Worm (Caenorhabditis elegans) whole organism, mixed stage, embryonic: ENCODE data around the gene B0035.18.

Source experiments
- M03D4.4 ChIP-seq: sonication (generic microtip); optimal IDR thresholded peaks from 2 replicates; lab custom pipeline; 2017; ENCODE audit warnings: mild to moderate bottlenecking, missing genetic modification characterization, missing compliant biosample characterization
- ceh-39 ChIP-seq: fragments of 150-350 bp; optimal IDR thresholded peaks from 2 replicates; lab custom pipeline; 2014; ENCODE audit warnings: missing biosample characterization, missing genetic modification characterization
- ceh-43 ChIP-seq: fragments of 200-800 bp; sonication (Bioruptor generic); optimal IDR thresholded peaks from 2 replicates; lab custom pipeline; 2018; ENCODE audit warnings: mild to moderate bottlenecking, missing genetic modification characterization, moderate library complexity, missing compliant biosample characterization
- cnd-1 ChIP-seq: fragments of 200-800 bp; sonication (Bioruptor generic); optimal IDR thresholded peaks from 2 replicates; lab custom pipeline; 2018; ENCODE audit warnings: mild to moderate bottlenecking, missing genetic modification characterization, missing compliant biosample characterization
- mab-5 ChIP-seq: fragments of 150-350 bp; optimal IDR thresholded peaks from 2 replicates; lab custom pipeline; 2014; ENCODE audit warnings: missing biosample characterization, missing genetic modification characterization
- mep-1 ChIP-seq: fragments of 150-350 bp; optimal IDR thresholded peaks from 2 replicates; lab custom pipeline; 2017; ENCODE audit warnings: missing biosample characterization, missing genetic modification reagents, missing genetic modification characterization, inconsistent platforms
- nhr-12 ChIP-seq: fragments of 150-350 bp; optimal IDR thresholded peaks from 2 replicates; lab custom pipeline; 2014; ENCODE audit warnings: missing biosample characterization, missing genetic modification characterization
- nhr-237 ChIP-seq: fragments of 150-350 bp; optimal IDR thresholded peaks from 2 replicates; lab custom pipeline; 2014; ENCODE audit warnings: missing biosample characterization, missing genetic modification characterization
- nhr-28 ChIP-seq: fragments of 150-350 bp; optimal IDR thresholded peaks from 2 replicates; lab custom pipeline; 2014; ENCODE audit warnings: missing biosample characterization, missing genetic modification characterization
- tbx-8 ChIP-seq: fragments of 200-800 bp; sonication (Bioruptor generic); optimal IDR thresholded peaks from 2 replicates; lab custom pipeline; 2018; ENCODE audit warnings: mild to moderate bottlenecking, missing genetic modification characterization, moderate library complexity, missing compliant biosample characterization
- unc-39 ChIP-seq: fragments of 150-350 bp; optimal IDR thresholded peaks from 2 replicates; lab custom pipeline; 2014; ENCODE audit warnings: missing biosample characterization, missing genetic modification characterization
- ztf-11 ChIP-seq: fragments of 150-350 bp; optimal IDR thresholded peaks from 2 replicates; lab custom pipeline; 2014; ENCODE audit warnings: missing biosample characterization, missing genetic modification characterization

- TF ChIP-seq mab-5 (no peak), ztf-11 (no peak), tbx-8 (no peak), nhr-12 (tag; lab: Kevin White, UChicago) (no peak), mep-1 (tag; lab: Kevin White, UChicago) (no peak), unc-39 (tag; lab: Kevin White, UChicago) (no peak), cnd-1 (tag; lab: Kevin White, UChicago) (no peak), ceh-39 (no peak), ceh-43 (no peak), nhr-237 (no peak), nhr-28 (tag; lab: Kevin White, UChicago) (no peak), M03D4.4 (tag; lab: Kevin White, UChicago) (no peak)
Observed at ce11 chrIV:11363806-11364562, 43.9 kb downstream of the B0035.18 start.
